Worm (Caenorhabditis elegans): ENCODE results near the gene stip-1.

- TF ChIP-seq snpc-4 (tag; optimal IDR thresholded peaks at IDR 0.05) (no peak), ama-1 (optimal IDR thresholded peaks at IDR 0.05) (no peak), unc-62 (GFP tag; optimal IDR thresholded peaks at IDR 0.05) (no peak), nhr-12 (tag; optimal IDR thresholded peaks at IDR 0.05) (no peak), lin-39 (tag; optimal IDR thresholded peaks at IDR 0.05) (no peak), nhr-237 (tag; optimal IDR thresholded peaks at IDR 0.05) (no peak), mab-5 (tag; optimal IDR thresholded peaks at IDR 0.05) (no peak), R02D3.7 (tag; optimal IDR thresholded peaks at IDR 0.05) (no peak), ceh-82 (tag; optimal IDR thresholded peaks at IDR 0.05) (no peak), lin-11 (tag; optimal IDR thresholded peaks at IDR 0.05) (no peak), skn-1 (tag; optimal IDR thresholded peaks at IDR 0.05) (no peak), fos-1 (tag; optimal IDR thresholded peaks at IDR 0.05) (no peak), ceh-16 (tag; optimal IDR thresholded peaks at IDR 0.05) (no peak), unc-39 (tag; optimal IDR thresholded peaks at IDR 0.05) (no peak)
Measured at ce11 chrII:10315252-10315651, 34.6 kb downstream of the stip-1 start, which contains the start of gene idpp-8.

Data from whole organism, L2 larva.